Fruit fly (Drosophila melanogaster): ENCODE results near the gene CG11262.

The CG11262 gene

DNA sequence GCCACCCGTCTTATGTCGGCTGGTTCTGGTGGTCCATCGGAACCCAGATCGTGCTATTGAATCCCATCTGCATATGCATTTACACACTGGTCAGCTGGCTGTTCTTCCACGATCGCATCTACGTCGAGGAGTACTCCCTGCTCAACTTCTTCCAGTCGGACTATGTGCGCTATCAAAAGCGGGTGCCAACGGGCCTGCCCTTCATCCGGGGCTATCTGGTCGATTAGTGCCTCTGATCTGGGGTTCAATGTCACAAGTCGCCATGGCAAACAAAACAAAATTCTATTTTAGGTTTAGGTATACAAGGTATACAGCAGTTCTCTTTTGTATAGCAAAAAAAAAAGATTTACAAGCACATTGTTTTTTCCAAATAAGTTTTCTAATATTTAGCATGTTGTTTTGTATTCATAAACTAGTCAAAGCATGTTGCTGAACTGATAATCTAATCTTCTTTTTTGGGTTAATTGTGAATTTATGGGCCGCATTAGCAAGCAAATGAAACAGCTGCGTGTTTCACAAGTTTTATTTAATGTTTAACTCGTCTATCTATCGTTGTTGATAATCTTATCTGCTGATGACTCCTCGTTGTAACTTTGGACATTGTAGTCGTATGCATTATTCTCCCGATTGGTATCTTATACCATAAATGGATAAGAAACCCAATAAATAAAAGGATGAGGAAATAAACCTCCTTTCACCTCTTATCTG is 24.5 kb downstream of the CG11262 start:
- TF ChIP-seq Blimp-1 (GFP tag; optimal IDR thresholded peaks at IDR 0.05) = no peak
- TF ChIP-seq chinmo (GFP tag; IDR thresholded peaks at IDR 0.05; ENCODE audit: partially characterized antibody) = 0 out of 4 replicates have a peak, but pooled peaks have one; percentile 71
- TF ChIP-seq zfh1 (GFP tag; IDR thresholded peaks at IDR 0.05) = 0 out of 3 replicates have a peak, but pooled peaks have one; percentile 10
- TF ChIP-seq CG10147 (GFP tag; optimal IDR thresholded peaks at IDR 0.05) = no peak
- TF ChIP-seq NC2β (GFP tag; optimal IDR thresholded peaks at IDR 0.05) = no peak
- peak; percentile 25 for TF ChIP-seq mirr (GFP tag; optimal IDR thresholded peaks at IDR 0.05)
- TF ChIP-seq eve (GFP tag; optimal IDR thresholded peaks at IDR 0.05) = peak in 1 of 2 experiments; percentile 78
- peak; percentile 74 for TF ChIP-seq exex (tag; optimal IDR thresholded peaks at IDR 0.05)
- peak; percentile 40 for TF ChIP-seq abd-A (tag; optimal IDR thresholded peaks at IDR 0.05)
- no peak for TF ChIP-seq Rfx (GFP tag; IDR thresholded peaks at IDR 0.05)
- TF ChIP-seq CG1792 (GFP tag; optimal IDR thresholded peaks at IDR 0.05) = no peak
- no peak for TF ChIP-seq CG6854 (GFP tag; optimal IDR thresholded peaks at IDR 0.05)
- peak; percentile 88 for TF ChIP-seq CG34376 (GFP tag; optimal IDR thresholded peaks at IDR 0.05)
- peak; percentile 44 for TF ChIP-seq sug (tag; optimal IDR thresholded peaks at IDR 0.05)
- peak; percentile 64 for TF ChIP-seq ftz-f1 (GFP tag; optimal IDR thresholded peaks at IDR 0.05)

- TF ChIP-seq CG15601 (tag; optimal IDR thresholded peaks at IDR 0.05) (peak; percentile 52), phol (tag; optimal IDR thresholded peaks at IDR 0.05) (peak; percentile 10), slbo (GFP tag; IDR thresholded peaks at IDR 0.05) (peak; percentile 40; the same call in 1 of the 2 replicates), CG12071 (GFP tag; optimal IDR thresholded peaks at IDR 0.05) (peak; percentile 3), CG32767 (GFP tag; IDR thresholded peaks at IDR 0.05) (no peak), CG18619 (GFP tag; optimal IDR thresholded peaks at IDR 0.05) (peak; percentile 3), Oli (tag; optimal IDR thresholded peaks at IDR 0.05) (no peak), YL-1 (GFP tag; optimal IDR thresholded peaks at IDR 0.05) (no peak), PHDP (tag; optimal IDR thresholded peaks at IDR 0.05) (peak; percentile 7), Vsx1 (GFP tag; optimal IDR thresholded peaks at IDR 0.05) (no peak), Hr51 (GFP tag; optimal IDR thresholded peaks at IDR 0.05) (peak in 1 of 2 experiments; percentile 46), lab (GFP tag; optimal IDR thresholded peaks at IDR 0.05) (peak; percentile 30), CG12769 (tag; optimal IDR thresholded peaks at IDR 0.05) (peak; percentile 20), pum (GFP tag; optimal IDR thresholded peaks at IDR 0.05) (no peak), CG13424 (tag; optimal IDR thresholded peaks at IDR 0.05) (peak; percentile 11), CG13296 (GFP tag; optimal IDR thresholded peaks at IDR 0.05) (peak; percentile 44), CG14014 (GFP tag; IDR thresholded peaks at IDR 0.05) (0 out of 2 replicates have a peak, but pooled peaks have one; percentile 23), Atf-2 (GFP tag; optimal IDR thresholded peaks at IDR 0.05) (peak; percentile 27), pho (GFP tag; optimal IDR thresholded peaks at IDR 0.05) (no peak), seq (GFP tag; IDR thresholded peaks at IDR 0.05) (peak; percentile 20; the same call in 1 of the 2 replicates), pan (optimal IDR thresholded peaks at IDR 0.05) (no peak), pan (GFP tag; optimal IDR thresholded peaks at IDR 0.05 in 1 of 2, IDR thresholded peaks at IDR 0.05 in 1 of 2) (peak in 1 of 2 experiments; percentile 38), CG15073 (GFP tag; optimal IDR thresholded peaks at IDR 0.05) (peak; percentile 97), az2 (GFP tag; optimal IDR thresholded peaks at IDR 0.05) (no peak), CG15269 (tag; optimal IDR thresholded peaks at IDR 0.05) (peak; percentile 53), gem (tag; optimal IDR thresholded peaks at IDR 0.05) (peak; percentile 34), NfI (GFP tag; optimal IDR thresholded peaks at IDR 0.05) (peak; percentile 27), CG14441 (GFP tag; IDR thresholded peaks at IDR 0.05) (0 out of 2 replicates have a peak, but pooled peaks have one; percentile 27), HLHmδ (GFP tag; optimal IDR thresholded peaks at IDR 0.05) (no peak), mam (GFP tag; optimal IDR thresholded peaks at IDR 0.05) (peak; percentile 42), CG1647 (GFP tag; optimal IDR thresholded peaks at IDR 0.05) (no peak), mirr (GFP tag; optimal IDR thresholded peaks at IDR 0.05) (peak; percentile 14), Fer3 (tag; optimal IDR thresholded peaks at IDR 0.05) (peak; percentile 19), CG7556 (GFP tag; optimal IDR thresholded peaks at IDR 0.05) (peak; percentile 3)
These were observed 26.8 kb downstream of the CG11262 start for dm6 chr3L:13021727-13022126.

Measured in whole organism, embryonic.